Worm (Caenorhabditis elegans): Measurements from ENCODE around the gene srh-159.

- TF ChIP-seq ama-1 (optimal IDR thresholded peaks at IDR 0.05): no peak
- no peak for TF ChIP-seq aly-2 (tag; optimal IDR thresholded peaks at IDR 0.05)
- no peak for TF ChIP-seq unc-55 (GFP tag; optimal IDR thresholded peaks at IDR 0.05)
- TF ChIP-seq fos-1 (tag; optimal IDR thresholded peaks at IDR 0.05): no peak
- no peak for TF ChIP-seq ztf-11 (tag; optimal IDR thresholded peaks at IDR 0.05)
- TF ChIP-seq ZK546.5 (tag; optimal IDR thresholded peaks at IDR 0.05): no peak
- no peak for TF ChIP-seq nhr-12 (tag; optimal IDR thresholded peaks at IDR 0.05)
- no peak for TF ChIP-seq nhr-23 (tag; optimal IDR thresholded peaks at IDR 0.05)
- TF ChIP-seq R02D3.7 (tag; optimal IDR thresholded peaks at IDR 0.05): no peak
- TF ChIP-seq lsy-2 (tag; optimal IDR thresholded peaks at IDR 0.05): no peak
- TF ChIP-seq elt-3 (tag; optimal IDR thresholded peaks at IDR 0.05): no peak
- TF ChIP-seq mab-5 (tag; optimal IDR thresholded peaks at IDR 0.05): no peak
Measured at ce11 chrV:17211989-17212731, 30.0 kb downstream of the srh-159 start, which contains the start of gene srh-236.

All from whole organism, L2 larva.